Fruit fly (Drosophila melanogaster): ENCODE results near the gene Tsp66E.

The Tsp66E gene

DNA sequence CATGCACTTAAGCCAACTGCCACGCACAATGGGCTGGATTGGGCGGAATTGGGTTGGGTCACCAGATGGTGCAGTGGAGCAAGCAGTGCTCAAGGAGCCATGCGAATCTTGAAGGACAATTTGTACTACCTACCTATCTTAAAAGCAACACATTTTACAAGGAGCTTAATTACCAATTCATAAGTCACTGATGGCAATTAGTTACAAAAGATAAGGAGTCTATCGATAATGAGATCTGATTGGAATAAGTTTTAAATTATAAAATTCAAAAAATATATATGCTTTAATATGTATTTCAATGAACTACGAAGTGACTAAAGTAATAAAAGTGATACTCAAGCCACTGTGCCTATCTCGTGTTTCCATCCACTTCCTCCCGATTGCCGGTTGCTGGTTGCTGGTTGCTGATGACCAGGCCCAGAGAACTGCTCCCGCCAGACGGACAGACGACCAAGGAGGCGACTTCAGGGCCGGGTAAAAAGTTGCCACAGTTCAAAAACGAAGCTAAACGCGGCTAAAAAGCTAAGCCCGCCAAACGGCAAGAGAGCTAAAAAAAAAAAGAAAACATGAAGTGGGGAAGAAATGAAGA is 30.4 kb upstream of the Tsp66E start:
- TF ChIP-seq Snoo (tag; optimal IDR thresholded peaks at IDR 0.05): no peak
- peak; percentile 44 for TF ChIP-seq Pif1B (GFP tag; optimal IDR thresholded peaks at IDR 0.05)
- TF ChIP-seq D1 (tag; optimal IDR thresholded peaks at IDR 0.05): peak; percentile 21
- no peak for TF ChIP-seq CG12605 (GFP tag; IDR thresholded peaks at IDR 0.05)
- TF ChIP-seq CG17806 (tag; optimal IDR thresholded peaks at IDR 0.05): peak; percentile 66
- TF ChIP-seq rn (GFP tag; IDR thresholded peaks at IDR 0.05): no peak
- peak; percentile 68 for TF ChIP-seq CG8301 (tag; optimal IDR thresholded peaks at IDR 0.05)
- TF ChIP-seq CG8159 (tag; optimal IDR thresholded peaks at IDR 0.05): peak; percentile 72
- no peak for TF ChIP-seq fd96Ca (GFP tag; IDR thresholded peaks at IDR 0.05)
- no peak for TF ChIP-seq CG32121 (GFP tag; IDR thresholded peaks at IDR 0.05)
- no peak for TF ChIP-seq Ets98B (GFP tag; IDR thresholded peaks at IDR 0.05)
- TF ChIP-seq Pif1A (GFP tag; optimal IDR thresholded peaks at IDR 0.05): peak; percentile 69
- TF ChIP-seq EcR (GFP tag; optimal IDR thresholded peaks at IDR 0.05): no peak
- peak; percentile 73 for TF ChIP-seq CG9948 (tag; optimal IDR thresholded peaks at IDR 0.05)
- TF ChIP-seq CG34367 (tag; optimal IDR thresholded peaks at IDR 0.05): peak; percentile 54
- TF ChIP-seq CG13204 (GFP tag; optimal IDR thresholded peaks at IDR 0.05): peak; percentile 43
- TF ChIP-seq gl (tag; optimal IDR thresholded peaks at IDR 0.05): peak; percentile 33
- TF ChIP-seq CG14655 (GFP tag; optimal IDR thresholded peaks at IDR 0.05): peak; percentile 84
- TF ChIP-seq CG10348 (GFP tag; IDR thresholded peaks at IDR 0.05): no peak
- peak; percentile 60 for TF ChIP-seq CG15710 (tag; optimal IDR thresholded peaks at IDR 0.05)
- TF ChIP-seq CG4496 (GFP tag; IDR thresholded peaks at IDR 0.05): no peak

DNA sequence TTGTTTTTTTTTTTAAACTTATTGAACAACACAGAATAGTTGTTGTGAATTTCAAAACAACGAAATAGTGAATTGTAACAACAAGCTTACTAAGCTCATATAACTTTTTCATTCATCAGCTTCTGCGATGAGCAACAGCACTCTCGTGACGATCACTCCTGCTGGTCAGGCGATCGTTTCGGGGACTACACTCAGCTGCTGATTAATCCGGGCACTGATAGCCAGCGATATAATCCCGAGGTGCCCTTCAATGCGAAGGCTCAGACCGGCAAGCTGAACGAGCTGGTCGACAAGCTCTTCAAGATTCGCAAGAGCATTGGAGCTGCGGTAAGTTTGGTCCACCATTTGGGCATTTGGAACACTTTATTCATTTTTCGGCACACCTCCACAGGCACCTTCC is 23.8 kb upstream of the Tsp66E start, which contains the start of gene CG43169:
Gene CG43169, minus strand, starts transcription at position 101 of the 400 bp plus-strand sequence.
- TF ChIP-seq CG32121 (GFP tag; IDR thresholded peaks at IDR 0.05): no peak

DNA sequence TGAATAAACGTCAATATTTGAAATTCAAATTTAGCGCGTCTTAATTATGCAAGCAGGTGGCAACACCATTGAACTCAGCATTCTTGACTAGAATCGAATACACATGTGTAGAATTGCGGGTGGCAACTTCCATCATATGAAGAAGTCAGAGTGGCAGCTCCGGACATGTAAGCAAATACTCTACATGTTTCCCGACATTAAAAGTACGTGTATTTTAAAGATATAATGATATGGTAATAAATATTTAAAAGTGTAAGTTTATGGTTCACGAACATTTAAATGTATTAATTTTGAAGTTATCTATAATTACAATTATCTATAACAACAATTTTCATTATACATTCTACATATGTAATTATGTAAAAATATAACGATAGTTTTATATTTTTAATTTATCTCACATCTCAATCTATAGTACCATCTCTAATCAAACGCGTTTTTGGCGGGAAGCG is 21.1 kb upstream of the Tsp66E start, which contains the start of gene Mcm7:
Gene Mcm7, plus strand, starts transcription at position 430 of the 452 bp plus-strand sequence.
- TF ChIP-seq fd96Ca (GFP tag; IDR thresholded peaks at IDR 0.05): no peak
- no peak for TF ChIP-seq CG12605 (GFP tag; IDR thresholded peaks at IDR 0.05)
- no peak for TF ChIP-seq CG8159 (tag; optimal IDR thresholded peaks at IDR 0.05)
- no peak for TF ChIP-seq CG8301 (tag; optimal IDR thresholded peaks at IDR 0.05)
- no peak for TF ChIP-seq CG17806 (tag; optimal IDR thresholded peaks at IDR 0.05)
- TF ChIP-seq CG34367 (tag; optimal IDR thresholded peaks at IDR 0.05): no peak
- TF ChIP-seq CG15710 (tag; optimal IDR thresholded peaks at IDR 0.05): no peak

DNA sequence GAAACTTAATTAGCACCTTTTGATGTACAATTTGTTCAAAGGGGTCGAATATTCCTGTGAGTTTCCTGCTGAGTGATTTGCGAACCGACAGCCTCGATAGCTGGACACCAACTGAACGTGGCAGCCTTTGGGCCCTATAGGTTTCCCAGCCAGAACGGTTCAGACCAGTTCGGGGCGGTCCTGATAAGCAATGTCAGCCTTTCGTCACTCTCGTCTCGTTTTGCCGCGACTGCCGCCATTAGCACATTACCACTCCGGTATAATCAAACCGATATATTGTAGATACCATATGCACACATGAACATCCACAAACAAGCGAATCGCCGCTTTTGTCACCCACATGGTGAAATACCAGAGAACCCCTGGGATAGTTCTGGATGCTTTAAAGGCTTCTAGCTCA is 7.2 kb upstream of the Tsp66E start, which contains the start of gene TrpA1:
Gene TrpA1, minus strand, starts transcription at position 101 of the 400 bp plus-strand sequence.
- TF ChIP-seq CG8159 (tag; optimal IDR thresholded peaks at IDR 0.05): no peak
- TF ChIP-seq D1 (tag; optimal IDR thresholded peaks at IDR 0.05): no peak
- no peak for TF ChIP-seq Ets98B (GFP tag; IDR thresholded peaks at IDR 0.05)
- TF ChIP-seq CG32121 (GFP tag; IDR thresholded peaks at IDR 0.05): no peak
- no peak for TF ChIP-seq CG13204 (GFP tag; optimal IDR thresholded peaks at IDR 0.05)

DNA sequence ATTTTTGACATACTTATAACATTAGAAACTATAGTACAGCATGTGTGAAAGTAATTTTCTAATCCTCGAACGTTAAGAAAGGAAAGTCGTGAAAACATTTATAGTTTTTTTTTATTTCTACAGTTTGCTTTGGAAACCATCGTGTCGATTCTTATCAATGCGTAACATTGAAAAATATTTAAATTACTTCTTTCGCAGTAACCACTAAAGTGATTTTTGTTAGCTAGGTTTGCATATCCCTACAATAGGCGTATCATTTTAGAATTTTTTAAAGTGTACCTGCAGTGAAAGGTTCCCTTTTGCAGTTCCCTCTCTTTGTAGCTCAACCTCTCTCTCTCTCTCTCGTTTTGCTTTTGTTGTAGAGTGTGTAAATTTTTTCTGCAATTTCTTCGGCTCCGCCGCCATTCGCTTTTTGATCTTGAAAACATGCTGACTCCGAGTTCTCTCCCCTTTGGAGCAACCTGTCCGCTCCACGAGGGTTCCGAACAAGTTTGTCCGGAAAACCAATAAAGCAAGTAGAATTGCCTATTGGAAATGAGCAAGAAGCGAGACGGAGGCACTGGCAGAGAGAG is 1.3 kb downstream of the Tsp66E start:
- TF ChIP-seq CG15710 (tag; optimal IDR thresholded peaks at IDR 0.05) (peak; percentile 54), CG13204 (GFP tag; optimal IDR thresholded peaks at IDR 0.05) (peak; percentile 20), Pif1A (GFP tag; optimal IDR thresholded peaks at IDR 0.05) (peak; percentile 63), Pif1B (GFP tag; optimal IDR thresholded peaks at IDR 0.05) (peak; percentile 67), D1 (tag; optimal IDR thresholded peaks at IDR 0.05) (peak; percentile 35), CG17806 (tag; optimal IDR thresholded peaks at IDR 0.05) (peak; percentile 58), CG32121 (GFP tag; IDR thresholded peaks at IDR 0.05) (no peak), gl (tag; optimal IDR thresholded peaks at IDR 0.05) (no peak), CG8159 (tag; optimal IDR thresholded peaks at IDR 0.05) (peak; percentile 71), Snoo (tag; optimal IDR thresholded peaks at IDR 0.05) (peak; percentile 69), CG9948 (tag; optimal IDR thresholded peaks at IDR 0.05) (peak; percentile 65), CG34367 (tag; optimal IDR thresholded peaks at IDR 0.05) (peak; percentile 10), fd96Ca (GFP tag; IDR thresholded peaks at IDR 0.05) (no peak), Ets98B (GFP tag; IDR thresholded peaks at IDR 0.05) (no peak), EcR (GFP tag; optimal IDR thresholded peaks at IDR 0.05) (peak; percentile 65), CG8301 (tag; optimal IDR thresholded peaks at IDR 0.05) (peak; percentile 61), rn (GFP tag; IDR thresholded peaks at IDR 0.05) (no peak), CG12605 (GFP tag; IDR thresholded peaks at IDR 0.05) (peak; percentile 53), CG10348 (GFP tag; IDR thresholded peaks at IDR 0.05) (no peak), CG4496 (GFP tag; IDR thresholded peaks at IDR 0.05) (peak; percentile 42; the same call in 1 of the 3 replicates), CG14655 (GFP tag; optimal IDR thresholded peaks at IDR 0.05) (peak; percentile 82)

DNA sequence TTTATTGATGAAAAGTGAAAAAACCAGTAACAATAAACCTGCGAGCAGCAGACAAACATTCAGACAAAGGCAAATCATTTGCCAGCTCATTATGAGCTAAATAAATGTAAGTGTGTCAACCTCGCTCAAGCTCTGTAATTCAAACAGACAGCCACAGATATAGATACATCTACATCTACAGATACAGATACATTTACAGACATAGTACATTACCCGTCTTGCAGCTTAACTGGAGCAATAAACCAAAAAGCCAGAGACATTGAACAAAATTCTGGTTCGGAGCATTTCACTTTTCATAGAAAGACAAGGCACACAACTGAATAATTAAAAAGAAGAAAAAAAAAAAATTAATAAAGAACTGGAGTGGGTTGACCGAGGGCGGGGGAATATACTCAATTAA is 7.4 kb downstream of the Tsp66E start:
- no peak for TF ChIP-seq EcR (GFP tag; optimal IDR thresholded peaks at IDR 0.05)
- no peak for TF ChIP-seq CG8301 (tag; optimal IDR thresholded peaks at IDR 0.05)
- TF ChIP-seq CG14655 (GFP tag; optimal IDR thresholded peaks at IDR 0.05): no peak
- TF ChIP-seq rn (GFP tag; IDR thresholded peaks at IDR 0.05): no peak
- TF ChIP-seq CG15710 (tag; optimal IDR thresholded peaks at IDR 0.05): no peak
- TF ChIP-seq CG32121 (GFP tag; IDR thresholded peaks at IDR 0.05): no peak
- no peak for TF ChIP-seq Ets98B (GFP tag; IDR thresholded peaks at IDR 0.05)
- TF ChIP-seq CG4496 (GFP tag; IDR thresholded peaks at IDR 0.05): no peak
- TF ChIP-seq Pif1A (GFP tag; optimal IDR thresholded peaks at IDR 0.05): no peak
- TF ChIP-seq CG12605 (GFP tag; IDR thresholded peaks at IDR 0.05): no peak
- no peak for TF ChIP-seq fd96Ca (GFP tag; IDR thresholded peaks at IDR 0.05)
- TF ChIP-seq CG13204 (GFP tag; optimal IDR thresholded peaks at IDR 0.05): no peak
- TF ChIP-seq Pif1B (GFP tag; optimal IDR thresholded peaks at IDR 0.05): no peak
- no peak for TF ChIP-seq D1 (tag; optimal IDR thresholded peaks at IDR 0.05)
- TF ChIP-seq CG17806 (tag; optimal IDR thresholded peaks at IDR 0.05): no peak
- no peak for TF ChIP-seq CG9948 (tag; optimal IDR thresholded peaks at IDR 0.05)
- TF ChIP-seq CG10348 (GFP tag; IDR thresholded peaks at IDR 0.05): no peak

Data from whole organism, pupa.